Worm (Caenorhabditis elegans) whole organism, late embryonic: ENCODE measurements around the gene msp-40.

Experiments
- K09A11.1 ChIP-seq: sonication (generic microtip); optimal IDR thresholded peaks from 2 replicates; lab custom pipeline; 2017; ENCODE audit warnings: antibody characterized with exemption, mild to moderate bottlenecking, missing genetic modification characterization, missing compliant biosample characterization; ENCODE audit not compliant: insufficient read depth
- ama-1 ChIP-seq: fragments of 150-350 bp; optimal IDR thresholded peaks from 2 replicates; lab custom pipeline; 2014
- ceh-19 ChIP-seq: fragments of 200-800 bp; sonication (Bioruptor generic); optimal IDR thresholded peaks from 2 replicates; lab custom pipeline; 2018; ENCODE audit warnings: mild to moderate bottlenecking, missing genetic modification characterization, missing compliant biosample characterization
- ceh-2 ChIP-seq: sonication (generic microtip); optimal IDR thresholded peaks from 2 replicates; lab custom pipeline; 2016; ENCODE audit warnings: missing genotype, missing genetic modification characterization, missing compliant biosample characterization
- ceh-9 ChIP-seq: sonication (generic microtip); optimal IDR thresholded peaks from 2 replicates; lab custom pipeline; 2016; ENCODE audit warnings: mild to moderate bottlenecking, missing genetic modification characterization, inconsistent platforms, missing compliant biosample characterization
- dve-1 ChIP-seq: sonication (generic microtip); optimal IDR thresholded peaks from 2 replicates; lab custom pipeline; 2017; ENCODE audit warnings: antibody characterized with exemption, mild to moderate bottlenecking, missing genetic modification characterization, missing compliant biosample characterization
- elt-2 ChIP-seq: sonication (generic microtip); optimal IDR thresholded peaks from 2 replicates; lab custom pipeline; 2016; ENCODE audit warnings: missing genetic modification reagents, missing genetic modification characterization, missing compliant biosample characterization
- fax-1 ChIP-seq: sonication (generic microtip); optimal IDR thresholded peaks from 2 replicates; lab custom pipeline; 2016; ENCODE audit warnings: missing genotype, missing genetic modification characterization, missing compliant biosample characterization
- fkh-10 ChIP-seq: fragments of 150-350 bp; optimal IDR thresholded peaks from 2 replicates; lab custom pipeline; 2014; ENCODE audit warnings: missing biosample characterization, missing genetic modification reagents, missing genetic modification characterization
- nfya-1 ChIP-seq: sonication (generic microtip); optimal IDR thresholded peaks from 2 replicates; lab custom pipeline; 2017; ENCODE audit warnings: missing genetic modification characterization, mild to moderate bottlenecking, missing compliant biosample characterization, antibody characterized with exemption, moderate library complexity
- nhr-11 ChIP-seq: fragments of 150-350 bp; optimal IDR thresholded peaks from 2 replicates; lab custom pipeline; 2014; ENCODE audit warnings: missing biosample characterization, missing genetic modification characterization
- pag-3 ChIP-seq: sonication (generic microtip); optimal IDR thresholded peaks from 2 replicates; lab custom pipeline; 2016; ENCODE audit warnings: missing compliant biosample characterization, missing genetic modification characterization, borderline replicate concordance
- pax-1 ChIP-seq: fragments of 150-350 bp; optimal IDR thresholded peaks from 2 replicates; lab custom pipeline; 2014; ENCODE audit warnings: missing biosample characterization, missing genetic modification characterization

DNA sequence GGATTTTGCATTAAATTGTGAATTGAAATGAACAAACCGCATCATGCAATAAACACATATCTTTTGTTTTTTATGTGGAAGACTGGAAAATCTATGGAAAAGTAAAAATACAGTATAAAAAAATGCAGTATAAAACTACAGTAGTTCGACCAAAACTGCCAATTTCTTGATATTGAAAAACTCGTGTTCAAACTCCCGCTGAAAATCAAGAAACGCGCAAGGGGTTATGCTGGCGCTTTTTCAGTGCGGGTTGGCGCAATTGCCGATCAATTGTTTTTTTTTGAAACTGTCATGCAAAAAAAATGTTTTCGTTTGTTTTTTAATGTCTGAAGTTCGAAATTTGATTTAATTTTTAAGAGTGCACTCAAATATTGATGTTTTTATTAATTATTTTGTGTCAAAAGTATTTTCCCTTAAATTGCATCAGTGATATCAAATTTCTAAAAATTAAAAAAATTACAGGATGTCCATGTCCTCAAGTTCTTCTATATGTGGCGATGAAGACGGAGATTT lies 26.4 kb downstream of the msp-40 start, which contains the start of gene dnj-9:
- TF ChIP-seq ama-1 (lab: Kevin White, UChicago) (no peak), ceh-2 (peak; percentile 29), ceh-9 (tag; lab: Kevin White, UChicago) (no peak), elt-2 (tag; lab: Kevin White, UChicago) (peak; percentile 92), nhr-11 (tag; lab: Kevin White, UChicago) (no peak), fax-1 (tag; lab: Kevin White, UChicago) (peak; percentile 1), dve-1 (tag; lab: Kevin White, UChicago) (peak; percentile 46), K09A11.1 (tag; lab: Kevin White, UChicago) (peak; percentile 28), fkh-10 (no peak), pag-3 (tag; lab: Kevin White, UChicago) (no peak), nfya-1 (tag; lab: Kevin White, UChicago) (peak; percentile 78), pax-1 (tag; lab: Kevin White, UChicago) (peak; percentile 20), ceh-19 (GFP tag; lab: Kevin White, UChicago) (no peak)
